Worm (Caenorhabditis elegans) whole organism, L1 larva: Measurements from ENCODE around the gene F09E5.8.

Experiments used
- C04F5.9 ChIP-seq: sonication (generic microtip); optimal IDR thresholded peaks from 2 replicates; lab custom pipeline; 2016; ENCODE audit warnings: missing genetic modification characterization, missing compliant biosample characterization
- C34B4.2 ChIP-seq: sonication (generic microtip); optimal IDR thresholded peaks from 2 replicates; lab custom pipeline; 2017; ENCODE audit warnings: mild to moderate bottlenecking, missing genetic modification characterization, missing compliant biosample characterization
- alr-1 ChIP-seq: fragments of 200-800 bp; sonication (Bioruptor generic); optimal IDR thresholded peaks from 2 replicates; lab custom pipeline; 2018; ENCODE audit warnings: borderline replicate concordance, mild to moderate bottlenecking, missing genetic modification characterization, missing compliant biosample characterization
- ama-1 ChIP-seq: fragments of 150-350 bp; optimal IDR thresholded peaks from 2 replicates; lab custom pipeline; 2014
- blmp-1 ChIP-seq: fragments of 150-350 bp; optimal IDR thresholded peaks from 2 replicates; lab custom pipeline; 2014; ENCODE audit warnings: missing biosample characterization, missing genetic modification characterization
- ceh-8 ChIP-seq: fragments of 200-800 bp; sonication (Bioruptor generic); optimal IDR thresholded peaks from 2 replicates; lab custom pipeline; 2018; ENCODE audit warnings: mild to moderate bottlenecking, missing genetic modification characterization, moderate library complexity, missing compliant biosample characterization
- ceh-88 ChIP-seq: fragments of 200-800 bp; sonication (Bioruptor generic); IDR thresholded peaks from 2 replicates; pipeline ENCODE4 v1.3.6; 2022; ENCODE audit warnings: missing genetic modification characterization, missing compliant biosample characterization
- dpl-1 ChIP-seq, 3 experiments: fragments of 150-350 bp in 2 of 3; sonication (generic microtip) in 1 of 3; optimal IDR thresholded peaks; 2 replicates each; lab custom pipeline; 2014 to 2017; ENCODE audit warnings: missing biosample characterization in 3 of 3, missing genetic modification characterization in 3 of 3, missing genetic modification reagents in 3 of 3
- efl-1 ChIP-seq, 4 experiments: fragments of 150-350 bp; optimal IDR thresholded peaks in 3 of 4; peaks in 1 of 4; 1 replicate in 1 of 4; 2 replicates in 3 of 4; lab custom pipeline; 2014; ENCODE audit warnings: missing biosample characterization in 2 of 4, missing genetic modification characterization in 2 of 4, missing genetic modification reagents in 2 of 4
- egl-13 ChIP-seq: sonication (generic microtip); optimal IDR thresholded peaks from 2 replicates; lab custom pipeline; 2016; ENCODE audit warnings: missing genotype, missing genetic modification reagents, missing genetic modification characterization, missing compliant biosample characterization
- elt-2 ChIP-seq: sonication (generic microtip); optimal IDR thresholded peaks from 2 replicates; lab custom pipeline; 2016; ENCODE audit warnings: missing genetic modification characterization, mild to moderate bottlenecking, inconsistent platforms, missing compliant biosample characterization, missing genetic modification reagents
- elt-3 ChIP-seq, 6 experiments: fragments of 150-350 bp in 1 of 6; sonication (generic microtip); optimal IDR thresholded peaks; 2 replicates each; lab custom pipeline; 2017 to 2018; ENCODE audit warnings: missing biosample characterization in 6 of 6, missing genetic modification characterization in 6 of 6, inconsistent platforms in 1 of 6
- fkh-4 ChIP-seq: sonication (generic microtip); optimal IDR thresholded peaks from 2 replicates; lab custom pipeline; 2016; ENCODE audit warnings: missing compliant biosample characterization, missing genetic modification characterization, borderline replicate concordance
- fos-1 ChIP-seq: fragments of 150-350 bp; optimal IDR thresholded peaks from 2 replicates; lab custom pipeline; 2014; ENCODE audit warnings: missing biosample characterization, missing genetic modification characterization
- grh-1 ChIP-seq: fragments of 200-800 bp; sonication (Bioruptor generic); IDR thresholded peaks from 2 replicates; pipeline ENCODE4 v1.3.6; 2022; ENCODE audit warnings: missing genetic modification reagents, missing genetic modification characterization, missing compliant biosample characterization
- hlh-4 ChIP-seq: sonication (generic microtip); optimal IDR thresholded peaks from 2 replicates; lab custom pipeline; 2016; ENCODE audit warnings: mild to moderate bottlenecking, missing genetic modification characterization, missing compliant biosample characterization
- hpl-2 ChIP-seq: fragments of 150-350 bp; optimal IDR thresholded peaks from 2 replicates; lab custom pipeline; 2014; ENCODE audit warnings: missing biosample characterization, missing genetic modification reagents, missing genetic modification characterization
- irx-1 ChIP-seq: sonication (generic microtip); optimal IDR thresholded peaks from 2 replicates; lab custom pipeline; 2016; ENCODE audit warnings: missing genetic modification characterization, missing compliant biosample characterization
- jun-1 ChIP-seq: fragments of 150-350 bp; optimal IDR thresholded peaks from 2 replicates; lab custom pipeline; 2014; ENCODE audit warnings: missing biosample characterization, missing genetic modification reagents, missing genetic modification characterization
- lin-13 ChIP-seq: fragments of 150-350 bp; optimal IDR thresholded peaks from 2 replicates; lab custom pipeline; 2014; ENCODE audit warnings: missing biosample characterization, missing genetic modification reagents, missing genetic modification characterization
- lin-14 ChIP-seq: fragments of 200-800 bp; sonication (Bioruptor generic); optimal IDR thresholded peaks from 2 replicates; lab custom pipeline; 2018; ENCODE audit warnings: mild to moderate bottlenecking, missing genetic modification characterization, moderate library complexity, missing compliant biosample characterization
- lin-15B ChIP-seq: fragments of 150-350 bp; sonication (generic microtip); optimal IDR thresholded peaks from 3 replicates; lab custom pipeline; 2014; ENCODE audit warnings: missing biosample characterization, missing genetic modification characterization
- lin-35 ChIP-seq, 2 experiments: fragments of 150-350 bp; optimal IDR thresholded peaks; 2 replicates each; lab custom pipeline; 2014; ENCODE audit warnings: missing biosample characterization in 2 of 2, missing genetic modification characterization in 2 of 2, missing genetic modification reagents in 2 of 2
- lir-3 ChIP-seq: sonication (generic microtip); optimal IDR thresholded peaks from 2 replicates; lab custom pipeline; 2016; ENCODE audit warnings: mild to moderate bottlenecking, missing genetic modification characterization, moderate library complexity, missing compliant biosample characterization; ENCODE audit not compliant: poor library complexity
- lsy-2 ChIP-seq, 2 experiments: fragments of 150-350 bp; optimal IDR thresholded peaks; 2 replicates each; lab custom pipeline; 2014; ENCODE audit warnings: missing biosample characterization in 2 of 2, missing genetic modification characterization in 2 of 2
- mdl-1 ChIP-seq, 2 experiments: fragments of 150-350 bp; optimal IDR thresholded peaks; 2 replicates each; lab custom pipeline; 2014 to 2017; ENCODE audit warnings: missing biosample characterization in 2 of 2, missing genetic modification characterization in 2 of 2, inconsistent platforms in 1 of 2
- nhr-11 ChIP-seq: fragments of 150-350 bp; optimal IDR thresholded peaks from 2 replicates; lab custom pipeline; 2014; ENCODE audit warnings: missing biosample characterization, missing genetic modification characterization
- nhr-12 ChIP-seq: sonication (generic microtip); optimal IDR thresholded peaks from 2 replicates; lab custom pipeline; 2017; ENCODE audit warnings: missing biosample characterization, missing genetic modification characterization
- nhr-19 ChIP-seq: fragments of 200-800 bp; sonication (Bioruptor generic); conservative IDR thresholded peaks from 2 replicates; pipeline ENCODE4 v1.3.6; 2022; ENCODE audit warnings: missing genetic modification characterization, missing compliant biosample characterization
- nhr-20 ChIP-seq: sonication (generic microtip); optimal IDR thresholded peaks from 2 replicates; lab custom pipeline; 2016; ENCODE audit warnings: mild to moderate bottlenecking, missing genetic modification characterization, missing compliant biosample characterization
- nhr-47 ChIP-seq: sonication (generic microtip); optimal IDR thresholded peaks from 2 replicates; lab custom pipeline; 2016; ENCODE audit warnings: mild to moderate bottlenecking, missing genetic modification characterization, moderate library complexity, missing compliant biosample characterization
- nhr-71 ChIP-seq: sonication (generic microtip); optimal IDR thresholded peaks from 2 replicates; lab custom pipeline; 2016; ENCODE audit warnings: mild to moderate bottlenecking, missing genetic modification characterization, moderate library complexity, missing compliant biosample characterization
- nhr-77 ChIP-seq: fragments of 150-350 bp; optimal IDR thresholded peaks from 2 replicates; lab custom pipeline; 2014; ENCODE audit warnings: missing biosample characterization, missing genetic modification characterization
- nhr-85 ChIP-seq: sonication (generic microtip); peaks from one replicate; lab custom pipeline; 2016; ENCODE audit warnings: missing genetic modification characterization, inconsistent platforms, missing compliant biosample characterization
- pax-3 ChIP-seq: fragments of 200-800 bp; sonication (Bioruptor generic); optimal IDR thresholded peaks from 2 replicates; lab custom pipeline; 2018; ENCODE audit warnings: mild to moderate bottlenecking, missing genetic modification characterization, moderate library complexity, missing compliant biosample characterization
- pqm-1 ChIP-seq: sonication (generic microtip); optimal IDR thresholded peaks from 3 replicates; lab custom pipeline; 2017; ENCODE audit warnings: missing biosample characterization, missing genetic modification characterization
- rnt-1 ChIP-seq: sonication (generic microtip); optimal IDR thresholded peaks from 2 replicates; lab custom pipeline; 2016; ENCODE audit warnings: mild to moderate bottlenecking, missing genetic modification characterization, moderate library complexity, missing compliant biosample characterization
- skn-1 ChIP-seq: fragments of 150-350 bp; optimal IDR thresholded peaks from 2 replicates; lab custom pipeline; 2014; ENCODE audit warnings: missing biosample characterization, missing genetic modification characterization
- snpc-4 ChIP-seq: fragments of 150-350 bp; optimal IDR thresholded peaks from 2 replicates; lab custom pipeline; 2014; ENCODE audit warnings: missing biosample characterization, missing genetic modification characterization
- snu-23 ChIP-seq: sonication (generic microtip); optimal IDR thresholded peaks from 2 replicates; lab custom pipeline; 2016; ENCODE audit warnings: missing genetic modification characterization, missing compliant biosample characterization
- sup-37 ChIP-seq: fragments of 200-800 bp; sonication (Bioruptor generic); optimal IDR thresholded peaks from 2 replicates; lab custom pipeline; 2018; ENCODE audit warnings: mild to moderate bottlenecking, missing genetic modification characterization, missing compliant biosample characterization
- swsn-7 ChIP-seq: sonication (generic microtip); optimal IDR thresholded peaks from 2 replicates; lab custom pipeline; 2016; ENCODE audit warnings: missing genetic modification characterization, missing compliant biosample characterization
- tbx-2 ChIP-seq: sonication (generic microtip); optimal IDR thresholded peaks from 2 replicates; lab custom pipeline; 2016; ENCODE audit warnings: missing genetic modification characterization, missing compliant biosample characterization
- unc-130 ChIP-seq: fragments of 150-350 bp; optimal IDR thresholded peaks from 2 replicates; lab custom pipeline; 2017; ENCODE audit warnings: missing biosample characterization, missing genetic modification characterization, inconsistent platforms
- unc-62 ChIP-seq: fragments of 150-350 bp; optimal IDR thresholded peaks from 2 replicates; lab custom pipeline; 2014; ENCODE audit warnings: missing biosample characterization, missing genetic modification reagents, missing genetic modification characterization
- unc-98 ChIP-seq: fragments of 200-800 bp; sonication (Bioruptor generic); IDR thresholded peaks from 2 replicates; pipeline ENCODE4 v1.3.6; 2022; ENCODE audit warnings: missing genetic modification characterization, missing compliant biosample characterization
- vab-15 ChIP-seq: sonication (generic microtip); optimal IDR thresholded peaks from 2 replicates; lab custom pipeline; 2017; ENCODE audit warnings: missing genotype, mild to moderate bottlenecking, missing genetic modification characterization, missing compliant biosample characterization
- xbp-1 ChIP-seq: sonication (generic microtip); optimal IDR thresholded peaks from 2 replicates; lab custom pipeline; 2016; ENCODE audit warnings: missing genetic modification characterization, missing compliant biosample characterization
- zip-4 ChIP-seq: fragments of 200-800 bp; sonication (Bioruptor generic); optimal IDR thresholded peaks from 2 replicates; lab custom pipeline; 2018; ENCODE audit warnings: mild to moderate bottlenecking, missing genetic modification characterization, moderate library complexity, missing compliant biosample characterization
- ztf-11 ChIP-seq, 2 experiments: sonication (generic microtip); optimal IDR thresholded peaks; 2 replicates each; lab custom pipeline; 2016 to 2017; ENCODE audit warnings: missing genetic modification characterization in 2 of 2, missing biosample characterization in 1 of 2, missing compliant biosample characterization in 1 of 2
- ztf-4 ChIP-seq: fragments of 150-350 bp; optimal IDR thresholded peaks from 2 replicates; lab custom pipeline; 2014; ENCODE audit warnings: missing biosample characterization, missing genetic modification characterization

F09E5.8 gene

ce11 chrII:5321718-5322286 is 28.7 kb upstream of the F09E5.8 start:
- TF ChIP-seq alr-1 (tag; lab: Kevin White, UChicago) (no peak), lin-13 (GFP tag; lab: Kevin White, UChicago) (peak; percentile 14), sup-37 (GFP tag; lab: Kevin White, UChicago) (peak; percentile 56), C34B4.2 (tag; lab: Kevin White, UChicago) (no peak), fkh-4 (no peak), vab-15 (tag; lab: Kevin White, UChicago) (peak; percentile 4), nhr-85 (tag; lab: Kevin White, UChicago) (peak; percentile 100), xbp-1 (peak; percentile 40), nhr-77 (tag; lab: Kevin White, UChicago) (peak; percentile 66), lin-35 (GFP tag; optimal IDR thresholded peaks at IDR 0.05; lab: Kevin White, UChicago) (peak; percentile 51 to 52), lir-3 (tag; lab: Kevin White, UChicago) (no peak), lin-15B (tag; lab: Kevin White, UChicago) (no peak), pqm-1 (peak; percentile 20), nhr-11 (tag; lab: Kevin White, UChicago) (peak; percentile 4), tbx-2 (tag; lab: Kevin White, UChicago) (peak; percentile 73), egl-13 (tag; lab: Kevin White, UChicago) (no peak), nhr-20 (peak; percentile 86), snu-23 (peak; percentile 76), unc-62 (no peak), ztf-11 (tag; optimal IDR thresholded peaks at IDR 0.05; lab: Kevin White, UChicago) (no peak), skn-1 (tag; lab: Kevin White, UChicago) (peak; percentile 39), nhr-71 (peak; percentile 83), ceh-88 (GFP tag; lab: Robert Waterston, UW) (no peak), lin-14 (GFP tag; lab: Kevin White, UChicago) (peak; percentile 88), ama-1 (lab: Kevin White, UChicago) (no peak), ztf-4 (tag; lab: Kevin White, UChicago) (peak; percentile 33), irx-1 (tag; lab: Kevin White, UChicago) (peak; percentile 1), dpl-1 (GFP tag; optimal IDR thresholded peaks at IDR 0.05; lab: Kevin White, UChicago) (peak in 2 of 3 experiments; percentile 8 to 15), nhr-19 (GFP tag; lab: Robert Waterston, UW) (peak; percentile 72), unc-130 (tag; lab: Kevin White, UChicago) (no peak), rnt-1 (tag; lab: Kevin White, UChicago) (peak; percentile 2), grh-1 (GFP tag; lab: Robert Waterston, UW) (peak; percentile 90), ceh-8 (peak; percentile 60), unc-98 (GFP tag; lab: Robert Waterston, UW) (no peak), C04F5.9 (tag; lab: Kevin White, UChicago) (no peak), hpl-2 (GFP tag; lab: Kevin White, UChicago) (peak; percentile 18), elt-2 (tag; lab: Kevin White, UChicago) (peak; percentile 87), jun-1 (peak; percentile 26), nhr-12 (tag; lab: Kevin White, UChicago) (no peak), lsy-2 (tag; optimal IDR thresholded peaks at IDR 0.05; lab: Kevin White, UChicago) (peak; percentile 7 to 45), efl-1 (optimal IDR thresholded peaks at IDR 0.05; lab: Kevin White, UChicago) (peak; percentile 42 to 43), efl-1 (GFP tag; optimal IDR thresholded peaks at IDR 0.05 in 1 of 2; lab: Kevin White, UChicago) (peak in 1 of 2 experiments; percentile 91), swsn-7 (peak; percentile 59), mdl-1 (tag; optimal IDR thresholded peaks at IDR 0.05; lab: Kevin White, UChicago) (peak in 1 of 2 experiments; percentile 26), elt-3 (tag; optimal IDR thresholded peaks at IDR 0.05; lab: Kevin White, UChicago) (peak in 5 of 6 experiments; percentile 36 to 92 (median 65)), nhr-47 (tag; lab: Kevin White, UChicago) (peak; percentile 59), blmp-1 (peak; percentile 50), fos-1 (tag; lab: Kevin White, UChicago) (no peak), pax-3 (peak; percentile 36), hlh-4 (tag; lab: Kevin White, UChicago) (no peak), zip-4 (GFP tag; lab: Kevin White, UChicago) (peak; percentile 41), snpc-4 (tag; lab: Kevin White, UChicago) (peak; percentile 1)
